Fruit fly (Drosophila melanogaster) whole organism, prepupa: ENCODE measurements around the gene Slbp.

Experiments
- CG10631 ChIP-seq: fragments of 200-800 bp; sonication (Bioruptor generic); optimal IDR thresholded peaks from 2 replicates; lab custom pipeline; 2016; ENCODE audit warnings: missing biosample characterization, missing genetic modification characterization
- CG10669 ChIP-seq: fragments of 200-800 bp; sonication (Bioruptor generic); optimal IDR thresholded peaks from 3 replicates; lab custom pipeline; 2018; ENCODE audit warnings: missing biosample characterization, mild to moderate bottlenecking, missing genetic modification characterization, moderate library complexity
- CG11294 ChIP-seq: fragments of 200-800 bp; sonication (Bioruptor generic); IDR thresholded peaks from 2 replicates; pipeline ENCODE4 v1.3.6; 2022; ENCODE audit warnings: missing biosample characterization, missing genetic modification characterization
- CG11762 ChIP-seq: fragments of 200-800 bp; sonication (Bioruptor generic); optimal IDR thresholded peaks from 3 replicates; lab custom pipeline; 2016; ENCODE audit warnings: missing biosample characterization, missing genetic modification characterization; ENCODE audit not compliant: insufficient read depth
- CG11902 ChIP-seq: fragments of 200-800 bp; sonication (Bioruptor generic); optimal IDR thresholded peaks from 3 replicates; lab custom pipeline; 2016; ENCODE audit warnings: missing biosample characterization, missing genetic modification characterization
- CG15336 ChIP-seq: fragments of 200-800 bp; sonication (Bioruptor generic); IDR thresholded peaks from 2 replicates; pipeline ENCODE4 v1.3.6; 2022; ENCODE audit warnings: missing biosample characterization, missing genetic modification characterization
- CG16779 ChIP-seq: fragments of 200-800 bp; sonication (Bioruptor generic); optimal IDR thresholded peaks from 3 replicates; lab custom pipeline; 2017; ENCODE audit warnings: missing biosample characterization, mild to moderate bottlenecking, missing genetic modification characterization
- CG31627 ChIP-seq: fragments of 200-800 bp; sonication (Bioruptor generic); optimal IDR thresholded peaks from 3 replicates; lab custom pipeline; 2016; ENCODE audit warnings: missing biosample characterization, missing genetic modification characterization
- CG34406 ChIP-seq: fragments of 200-800 bp; sonication (Bioruptor generic); optimal IDR thresholded peaks from 3 replicates; lab custom pipeline; 2016; ENCODE audit warnings: missing biosample characterization, missing genetic modification characterization
- CG3919 ChIP-seq: fragments of 200-800 bp; sonication (Bioruptor generic); optimal IDR thresholded peaks from 3 replicates; lab custom pipeline; 2016; ENCODE audit warnings: missing biosample characterization, missing genetic modification characterization
- CG4318 ChIP-seq: fragments of 200-800 bp; sonication (Bioruptor generic); optimal IDR thresholded peaks from 3 replicates; lab custom pipeline; 2017; ENCODE audit warnings: missing biosample characterization, mild to moderate bottlenecking, missing genetic modification characterization
- CG6163 ChIP-seq: fragments of 200-800 bp; sonication (Bioruptor generic); IDR thresholded peaks from 3 replicates; pipeline ENCODE4 v1.3.6; 2022; ENCODE audit warnings: missing biosample characterization, missing genetic modification characterization
- CG6792 ChIP-seq: fragments of 200-800 bp; sonication (Bioruptor generic); optimal IDR thresholded peaks from 3 replicates; lab custom pipeline; 2016; ENCODE audit warnings: missing biosample characterization, missing genetic modification characterization
- CG6808 ChIP-seq: fragments of 200-800 bp; sonication (Bioruptor generic); optimal IDR thresholded peaks from 3 replicates; lab custom pipeline; 2017; ENCODE audit warnings: missing biosample characterization, missing genetic modification characterization, mild to moderate bottlenecking, moderate library complexity, missing genetic modification reagents
- CG7368 ChIP-seq: fragments of 200-800 bp; sonication (Bioruptor generic); optimal IDR thresholded peaks from 3 replicates; lab custom pipeline; 2016; ENCODE audit warnings: missing biosample characterization, missing genetic modification characterization
- CG8119 ChIP-seq: fragments of 200-800 bp; sonication (Bioruptor generic); IDR thresholded peaks from 3 replicates; pipeline ENCODE4 v1.3.6; 2022; ENCODE audit warnings: missing biosample characterization, missing genetic modification characterization
- CG8632 ChIP-seq: fragments of 200-800 bp; sonication (Bioruptor generic); optimal IDR thresholded peaks from 3 replicates; lab custom pipeline; 2016; ENCODE audit warnings: missing biosample characterization, missing genetic modification characterization
- CG9139 ChIP-seq: fragments of 200-800 bp; sonication (Bioruptor generic); optimal IDR thresholded peaks from 3 replicates; lab custom pipeline; 2017; ENCODE audit warnings: missing biosample characterization, mild to moderate bottlenecking, missing genetic modification characterization
- Eip75B ChIP-seq: fragments of 200-800 bp; sonication (Bioruptor generic); optimal IDR thresholded peaks from 3 replicates; lab custom pipeline; 2016; ENCODE audit warnings: missing biosample characterization, missing genetic modification characterization
- Eip78C ChIP-seq: fragments of 200-800 bp; sonication (Bioruptor generic); peaks from one replicate; lab custom pipeline; 2016; ENCODE audit warnings: missing biosample characterization, missing genetic modification characterization
- Ets21C ChIP-seq: fragments of 200-800 bp; sonication (Bioruptor generic); optimal IDR thresholded peaks from 3 replicates; lab custom pipeline; 2016; ENCODE audit warnings: missing biosample characterization, missing genetic modification characterization
- Ets96B ChIP-seq: fragments of 200-800 bp; optimal IDR thresholded peaks from 2 replicates; lab custom pipeline; 2019; ENCODE audit warnings: missing biosample characterization, mild to moderate bottlenecking, missing genetic modification characterization, moderate library complexity
- Gug ChIP-seq: fragments of 200-800 bp; sonication (Bioruptor generic); IDR thresholded peaks from 2 replicates; pipeline ENCODE4 v1.3.6; 2022; ENCODE audit warnings: missing biosample characterization, missing genetic modification characterization
- Hr38 ChIP-seq: sonication (Bioruptor generic); optimal IDR thresholded peaks from 2 replicates; lab custom pipeline; 2016; ENCODE audit warnings: missing biosample characterization, missing genetic modification characterization
- Met ChIP-seq: fragments of 200-800 bp; sonication (Bioruptor generic); optimal IDR thresholded peaks from 3 replicates; lab custom pipeline; 2016; ENCODE audit warnings: missing biosample characterization, missing genetic modification characterization
- OdsH ChIP-seq: fragments of 200-800 bp; sonication (Bioruptor generic); optimal IDR thresholded peaks from 3 replicates; lab custom pipeline; 2016; ENCODE audit warnings: missing biosample characterization, missing genetic modification characterization
- Smox ChIP-seq: fragments of 200-800 bp; sonication (Bioruptor generic); optimal IDR thresholded peaks from 3 replicates; lab custom pipeline; 2016; ENCODE audit warnings: missing biosample characterization, missing genetic modification characterization
- Sox14 ChIP-seq: fragments of 200-800 bp; sonication (Bioruptor generic); optimal IDR thresholded peaks from 3 replicates; lab custom pipeline; 2016; ENCODE audit warnings: missing biosample characterization, missing genetic modification characterization
- Sox15 ChIP-seq: fragments of 200-800 bp; sonication (Bioruptor generic); optimal IDR thresholded peaks from 3 replicates; lab custom pipeline; 2016; ENCODE audit warnings: missing biosample characterization, missing genetic modification characterization
- achi ChIP-seq: fragments of 200-800 bp; sonication (Bioruptor generic); optimal IDR thresholded peaks from 3 replicates; lab custom pipeline; 2016; ENCODE audit warnings: missing biosample characterization, missing genetic modification characterization
- acj6 ChIP-seq: fragments of 200-800 bp; sonication (Bioruptor generic); optimal IDR thresholded peaks from 3 replicates; lab custom pipeline; 2016; ENCODE audit warnings: missing biosample characterization, missing genetic modification characterization
- cyc ChIP-seq: fragments of 200-800 bp; sonication (Bioruptor generic); optimal IDR thresholded peaks from 3 replicates; lab custom pipeline; 2016; ENCODE audit warnings: missing biosample characterization, missing genetic modification characterization
- dsx ChIP-seq: fragments of 200-800 bp; optimal IDR thresholded peaks from 3 replicates; lab custom pipeline; 2019; ENCODE audit warnings: missing biosample characterization, mild to moderate bottlenecking, missing genetic modification characterization, moderate library complexity; ENCODE audit not compliant: poor library complexity, severe bottlenecking
- eg ChIP-seq: fragments of 200-800 bp; sonication (Bioruptor generic); IDR thresholded peaks from 3 replicates; pipeline ENCODE4 v1.3.6; 2022; ENCODE audit warnings: missing biosample characterization, missing genetic modification characterization
- esn ChIP-seq: fragments of 200-800 bp; sonication (Bioruptor generic); optimal IDR thresholded peaks from 2 replicates; lab custom pipeline; 2016; ENCODE audit warnings: missing biosample characterization, mild to moderate bottlenecking, missing genetic modification characterization, moderate library complexity
- fkh ChIP-seq: fragments of 200-800 bp; sonication (Bioruptor generic); optimal IDR thresholded peaks from 3 replicates; lab custom pipeline; 2017; ENCODE audit warnings: missing biosample characterization, mild to moderate bottlenecking, missing genetic modification characterization, moderate library complexity
- lz ChIP-seq: fragments of 200-800 bp; sonication (Bioruptor generic); optimal IDR thresholded peaks from 3 replicates; lab custom pipeline; 2016; ENCODE audit warnings: missing biosample characterization, missing genetic modification characterization
- salr ChIP-seq, 2 experiments: fragments of 200-800 bp; sonication (Bioruptor generic); optimal IDR thresholded peaks; 3 replicates each; lab custom pipeline; 2016 to 2018; ENCODE audit warnings: missing biosample characterization in 2 of 2, missing genetic modification characterization in 2 of 2, mild to moderate bottlenecking in 1 of 2
- ss ChIP-seq, 2 experiments: fragments of 200-800 bp; sonication (Bioruptor generic); optimal IDR thresholded peaks; 2 replicates in 1 of 2; 3 replicates in 1 of 2; lab custom pipeline; 2017 to 2018; ENCODE audit warnings: mild to moderate bottlenecking in 2 of 2, missing biosample characterization in 2 of 2, missing genetic modification characterization in 2 of 2, moderate library complexity in 1 of 2
- svp ChIP-seq: fragments of 200-800 bp; sonication (Bioruptor generic); peaks from one replicate; lab custom pipeline; 2016; ENCODE audit warnings: missing biosample characterization, missing genetic modification characterization
- topi ChIP-seq: fragments of 200-800 bp; sonication (Bioruptor generic); optimal IDR thresholded peaks from 3 replicates; lab custom pipeline; 2016; ENCODE audit warnings: missing biosample characterization, missing genetic modification characterization

Gene Slbp

DNA sequence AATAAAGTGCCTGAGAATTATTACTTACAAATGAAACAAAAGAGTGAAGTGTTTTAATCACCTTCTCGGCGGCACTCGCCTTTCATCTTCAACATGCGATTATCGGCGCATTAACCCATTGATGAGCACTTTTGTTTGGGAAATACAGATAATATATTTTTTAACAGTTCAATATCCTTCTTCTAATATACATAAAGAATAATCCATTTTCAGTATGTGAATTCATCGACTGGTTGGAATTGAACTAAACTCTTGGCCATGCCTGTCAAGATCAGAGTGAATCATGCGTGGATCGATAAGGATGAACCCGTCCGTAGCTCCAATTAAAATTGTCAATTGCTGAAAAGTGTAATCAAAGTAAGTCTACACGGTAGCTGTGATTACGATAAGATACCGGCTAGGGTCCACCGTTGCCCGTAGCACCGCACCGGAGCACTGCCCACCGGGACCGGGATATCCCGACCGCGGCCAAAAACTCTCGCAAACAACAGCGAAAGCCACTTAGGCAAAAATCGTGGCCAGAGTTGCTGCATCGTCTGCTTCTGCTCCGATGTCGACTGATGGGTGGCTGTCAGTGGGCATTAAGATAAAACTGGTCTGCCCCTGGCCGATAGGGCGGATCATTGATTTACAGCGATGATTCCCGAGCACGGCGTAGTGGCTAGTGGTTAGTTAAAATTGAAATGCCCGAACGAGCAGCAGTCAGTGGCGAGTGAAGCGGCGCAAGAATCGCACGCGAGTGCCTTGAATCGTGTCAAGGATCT lies 12.0 kb upstream of the Slbp start, which contains the start of gene CG11898 (continued):
- TF ChIP-seq CG6163 (GFP tag; lab: Robert Waterston, UW) (peak; percentile 21; the same call in 1 of the 3 replicates), CG8632 (no peak), Eip75B (GFP tag; lab: Kevin White, UChicago) (peak; percentile 11), CG11762 (GFP tag; lab: Kevin White, UChicago) (no peak), acj6 (no peak), achi (GFP tag; lab: Kevin White, UChicago) (no peak), Sox14 (GFP tag; lab: Kevin White, UChicago) (peak; percentile 22), Sox15 (GFP tag; lab: Kevin White, UChicago) (no peak), OdsH (GFP tag; lab: Kevin White, UChicago) (no peak), Hr38 (GFP tag; lab: Kevin White, UChicago) (no peak), Ets21C (peak; percentile 28), CG11902 (GFP tag; lab: Kevin White, UChicago) (no peak), CG6792 (peak; percentile 28), CG31627 (GFP tag; lab: Kevin White, UChicago) (peak; percentile 37), CG4318 (GFP tag; lab: Kevin White, UChicago) (no peak), Eip78C (GFP tag; lab: Kevin White, UChicago) (no peak), fkh (GFP tag; lab: Kevin White, UChicago) (no peak), CG9139 (GFP tag; lab: Kevin White, UChicago) (no peak), Met (GFP tag; lab: Kevin White, UChicago) (peak; percentile 62), CG11294 (GFP tag; lab: Robert Waterston, UW) (no peak), Ets96B (tag; lab: Kevin White, UChicago) (no peak), dsx (GFP tag; lab: Kevin White, UChicago) (no peak), ss (GFP tag; optimal IDR thresholded peaks at IDR 0.05; lab: Kevin White, UChicago) (no peak), esn (GFP tag; lab: Kevin White, UChicago) (no peak), Gug (GFP tag; lab: Robert Waterston, UW) (no peak), CG15336 (GFP tag; lab: Robert Waterston, UW) (no peak), CG10669 (GFP tag; lab: Kevin White, UChicago) (no peak), CG8119 (GFP tag; lab: Robert Waterston, UW) (no peak), eg (GFP tag; lab: Robert Waterston, UW) (no peak), CG7368 (GFP tag; lab: Kevin White, UChicago) (no peak)

DNA sequence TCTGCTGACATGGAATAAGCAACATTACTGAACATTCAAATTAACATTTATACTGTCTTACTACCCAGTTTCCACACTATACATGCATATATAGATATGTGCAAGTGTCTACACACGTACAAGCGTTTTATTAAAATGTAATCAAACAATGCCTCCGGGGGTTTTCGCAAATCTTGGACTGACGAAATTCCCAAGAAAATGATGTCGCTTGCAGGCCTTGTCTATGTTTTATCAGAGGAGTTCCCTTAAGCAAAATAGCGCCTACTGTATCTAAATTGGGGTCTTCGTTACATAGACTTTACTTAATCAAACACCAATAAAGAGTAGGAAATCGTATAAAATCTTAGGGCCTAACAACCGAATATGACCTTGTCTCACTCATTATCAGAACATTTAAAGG lies 6.6 kb upstream of the Slbp start:
- TF ChIP-seq cyc (GFP tag; lab: Kevin White, UChicago) (no peak), svp (peak; percentile 58)

dm6 chr3R:29158721-29159120 lies 5.7 kb upstream of the Slbp start:
- TF ChIP-seq fkh (GFP tag; lab: Kevin White, UChicago): no peak
- TF ChIP-seq svp: peak; percentile 92
- no peak for TF ChIP-seq topi (GFP tag; lab: Kevin White, UChicago)

DNA sequence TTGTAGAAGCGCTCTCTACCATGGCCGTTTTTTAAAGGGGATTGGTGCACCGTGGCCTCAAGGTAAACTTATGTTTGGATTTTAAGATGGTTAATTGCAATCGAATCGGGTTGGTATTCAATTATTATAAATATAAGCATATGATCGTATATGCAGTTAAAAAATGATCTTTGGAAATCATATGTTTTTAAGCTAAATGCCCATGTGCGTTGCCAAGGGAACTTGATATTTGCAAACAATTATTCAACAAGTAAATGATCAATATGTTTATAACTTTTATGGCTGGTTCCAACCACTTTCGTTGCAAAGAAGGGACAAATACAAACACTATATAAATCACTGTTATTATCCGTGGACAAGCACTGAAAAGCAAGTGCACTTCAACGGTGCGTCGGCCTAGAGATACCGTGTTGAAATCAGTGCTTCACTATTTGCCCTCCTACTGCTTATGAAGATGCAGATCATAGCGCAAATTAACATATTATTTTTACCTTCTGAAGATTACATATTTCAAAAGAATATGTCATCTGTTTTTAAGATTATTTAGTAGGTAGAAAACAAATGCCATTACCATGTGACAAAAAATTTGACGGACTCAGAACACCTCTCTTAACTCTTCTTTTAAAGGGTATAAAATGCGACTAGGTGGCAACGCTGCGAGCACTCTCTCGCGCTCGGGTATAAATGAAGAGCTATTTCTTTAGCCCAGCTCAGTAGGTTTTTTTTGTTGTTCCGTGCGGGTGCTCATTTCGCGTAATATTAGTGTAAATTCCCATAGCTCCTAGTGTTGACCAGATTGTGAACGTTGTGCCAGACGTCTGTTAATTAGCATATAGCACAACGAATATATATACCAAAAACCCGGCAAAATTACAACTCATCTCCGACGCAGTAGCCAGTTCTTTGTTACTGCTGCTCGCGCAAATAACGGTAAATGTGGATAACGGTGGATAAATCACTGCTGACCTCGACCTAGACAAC lies 4.6 kb upstream of the Slbp start, which contains the start of gene rdog:
TSS of gene rdog (plus strand) at position 705 of the 981 bp plus-strand sequence.
- TF ChIP-seq CG6163 (GFP tag; lab: Robert Waterston, UW): no peak
- peak; percentile 88 for TF ChIP-seq CG6792
- TF ChIP-seq Smox: peak; percentile 85
- TF ChIP-seq CG16779 (tag; lab: Kevin White, UChicago): peak; percentile 65
- TF ChIP-seq CG6808 (GFP tag; lab: Kevin White, UChicago): peak; percentile 81
- peak; percentile 74 for TF ChIP-seq Sox15 (GFP tag; lab: Kevin White, UChicago)
- TF ChIP-seq CG10631 (GFP tag; lab: Kevin White, UChicago): peak; percentile 85
- peak; percentile 75 for TF ChIP-seq CG8119 (GFP tag; lab: Robert Waterston, UW)
- peak; percentile 37 to 89 for TF ChIP-seq salr (GFP tag; optimal IDR thresholded peaks at IDR 0.05; lab: Kevin White, UChicago)
- peak; percentile 61 for TF ChIP-seq dsx (GFP tag; lab: Kevin White, UChicago)
- TF ChIP-seq CG34406 (GFP tag; lab: Kevin White, UChicago): peak; percentile 78
- TF ChIP-seq esn (GFP tag; lab: Kevin White, UChicago): peak; percentile 93
- TF ChIP-seq cyc (GFP tag; lab: Kevin White, UChicago): peak; percentile 86
- peak; percentile 73 for TF ChIP-seq CG15336 (GFP tag; lab: Robert Waterston, UW)
- TF ChIP-seq CG3919: peak; percentile 87
- peak; percentile 52 for TF ChIP-seq Ets96B (tag; lab: Kevin White, UChicago)
- peak; percentile 50 for TF ChIP-seq CG7368 (GFP tag; lab: Kevin White, UChicago)
- TF ChIP-seq ss (GFP tag; optimal IDR thresholded peaks at IDR 0.05; lab: Kevin White, UChicago): peak in 1 of 2 experiments; percentile 85
- TF ChIP-seq lz: peak; percentile 89
